Fruit fly (Drosophila melanogaster) whole organism, pupa: ENCODE results near the gene morgue.

Experiments used
- CG10348 ChIP-seq: fragments of 200-800 bp; sonication (Bioruptor generic); IDR thresholded peaks from 2 replicates; pipeline ENCODE4 v1.3.6; 2022; ENCODE audit warnings: missing biosample characterization, missing genetic modification characterization
- CG12605 ChIP-seq: fragments of 200-800 bp; sonication (Bioruptor generic); IDR thresholded peaks from 2 replicates; pipeline ENCODE4 v1.3.6; 2022; ENCODE audit warnings: missing biosample characterization, missing genetic modification characterization
- CG17806 ChIP-seq: fragments of 200-800 bp; sonication (Bioruptor generic); optimal IDR thresholded peaks from 2 replicates; lab custom pipeline; 2018; ENCODE audit warnings: missing biosample characterization, mild to moderate bottlenecking, missing genetic modification characterization, moderate library complexity
- CG8159 ChIP-seq: fragments of 200-800 bp; sonication (Bioruptor generic); optimal IDR thresholded peaks from 3 replicates; lab custom pipeline; 2018; ENCODE audit warnings: missing biosample characterization, mild to moderate bottlenecking, missing genetic modification characterization, moderate library complexity
- CG9948 ChIP-seq: fragments of 200-800 bp; sonication (Bioruptor generic); optimal IDR thresholded peaks from 2 replicates; lab custom pipeline; 2018; ENCODE audit warnings: missing biosample characterization, mild to moderate bottlenecking, missing genetic modification characterization, moderate library complexity
- D1 ChIP-seq: fragments of 200-800 bp; sonication (Bioruptor generic); optimal IDR thresholded peaks from 2 replicates; lab custom pipeline; 2018; ENCODE audit warnings: missing biosample characterization, mild to moderate bottlenecking, missing genetic modification characterization, moderate library complexity
- Ets98B ChIP-seq: fragments of 200-800 bp; sonication (Bioruptor generic); IDR thresholded peaks from 2 replicates; pipeline ENCODE4 v1.3.6; 2022; ENCODE audit warnings: missing biosample characterization, missing genetic modification characterization
- Pif1A ChIP-seq: fragments of 200-800 bp; sonication (Bioruptor generic); optimal IDR thresholded peaks from 3 replicates; lab custom pipeline; 2016; ENCODE audit warnings: missing biosample characterization, missing genetic modification characterization
- Pif1B ChIP-seq: fragments of 200-800 bp; sonication (Bioruptor generic); optimal IDR thresholded peaks from 3 replicates; lab custom pipeline; 2016; ENCODE audit warnings: missing biosample characterization, missing genetic modification characterization
- gl ChIP-seq: fragments of 200-800 bp; sonication (Bioruptor generic); optimal IDR thresholded peaks from 2 replicates; lab custom pipeline; 2018; ENCODE audit warnings: missing biosample characterization, mild to moderate bottlenecking, missing genetic modification characterization
- rn ChIP-seq: fragments of 200-800 bp; sonication (Bioruptor generic); IDR thresholded peaks from 2 replicates; pipeline ENCODE4 v1.3.6; 2022; ENCODE audit warnings: missing biosample characterization, missing genetic modification characterization

- TF ChIP-seq CG10348 (GFP tag; lab: Robert Waterston, UW) = no peak
- no peak for TF ChIP-seq CG9948 (tag; lab: Kevin White, UChicago)
- TF ChIP-seq Pif1A (GFP tag; lab: Kevin White, UChicago) = no peak
- no peak for TF ChIP-seq CG17806 (tag; lab: Kevin White, UChicago)
- TF ChIP-seq gl (tag; lab: Kevin White, UChicago) = no peak
- TF ChIP-seq Pif1B (GFP tag; lab: Kevin White, UChicago) = no peak
- TF ChIP-seq Ets98B = no peak
- TF ChIP-seq D1 (tag; lab: Kevin White, UChicago) = no peak
- TF ChIP-seq CG8159 (tag; lab: Kevin White, UChicago) = no peak
- no peak for TF ChIP-seq rn (GFP tag; lab: Robert Waterston, UW)
- no peak for TF ChIP-seq CG12605 (GFP tag; lab: Robert Waterston, UW)
Observed at dm6 chr2L:4422154-4422553, 22.3 kb downstream of the morgue start.
